Worm (Caenorhabditis elegans) whole organism, L1 larva: ENCODE data around the gene srv-14.

ENCODE experiments used
- ceh-82 ChIP-seq, 3 experiments: fragments of 150-350 bp in 1 of 3; sonication (generic microtip) in 2 of 3; optimal IDR thresholded peaks; 2 replicates each; lab custom pipeline; 2014 to 2017; ENCODE audit warnings: missing biosample characterization in 3 of 3, missing genetic modification characterization in 3 of 3
- fkh-10 ChIP-seq: sonication (generic microtip); optimal IDR thresholded peaks from 2 replicates; lab custom pipeline; 2017; ENCODE audit warnings: missing biosample characterization, missing genetic modification reagents, missing genetic modification characterization
- sox-4 ChIP-seq: sonication (generic microtip); optimal IDR thresholded peaks from 2 replicates; lab custom pipeline; 2016; ENCODE audit warnings: missing genetic modification characterization, missing compliant biosample characterization
- zip-4 ChIP-seq: fragments of 200-800 bp; sonication (Bioruptor generic); optimal IDR thresholded peaks from 2 replicates; lab custom pipeline; 2018; ENCODE audit warnings: mild to moderate bottlenecking, missing genetic modification characterization, moderate library complexity, missing compliant biosample characterization

ce11 chrIV:15940811-15941210, 46.8 kb upstream of the srv-14 start:
- TF ChIP-seq zip-4 (GFP tag; lab: Kevin White, UChicago) (no peak), ceh-82 (tag; optimal IDR thresholded peaks at IDR 0.05; lab: Kevin White, UChicago) (no peak), sox-4 (tag; lab: Kevin White, UChicago) (no peak), fkh-10 (GFP tag; lab: Kevin White, UChicago) (no peak)
